Worm (Caenorhabditis elegans) whole organism, early embryonic: ENCODE data around the gene elf-1.

Experiments
- aly-1 ChIP-seq: sonication (generic microtip); optimal IDR thresholded peaks from 2 replicates; lab custom pipeline; 2016; ENCODE audit warnings: missing genetic modification characterization, missing compliant biosample characterization
- ama-1 ChIP-seq: fragments of 150-350 bp; optimal IDR thresholded peaks from 2 replicates; lab custom pipeline; 2014
- ceh-13 ChIP-seq: fragments of 200-800 bp; sonication (Bioruptor generic); optimal IDR thresholded peaks from 2 replicates; lab custom pipeline; 2018; ENCODE audit warnings: mild to moderate bottlenecking, missing genetic modification characterization, missing compliant biosample characterization
- flt-1 ChIP-seq: fragments of 200-800 bp; sonication (Bioruptor generic); IDR thresholded peaks from 2 replicates; pipeline ENCODE4 v1.3.6; 2022; ENCODE audit warnings: missing genetic modification characterization, missing compliant biosample characterization
- hmbx-1 ChIP-seq: sonication (generic microtip); optimal IDR thresholded peaks from 2 replicates; lab custom pipeline; 2016; ENCODE audit warnings: mild to moderate bottlenecking, missing genetic modification characterization, missing compliant biosample characterization
- hmg-4 ChIP-seq: fragments of 200-800 bp; sonication (Bioruptor generic); optimal IDR thresholded peaks from 2 replicates; lab custom pipeline; 2018; ENCODE audit warnings: mild to moderate bottlenecking, missing genetic modification characterization, missing compliant biosample characterization
- pes-1 ChIP-seq: fragments of 200-800 bp; sonication (Bioruptor generic); IDR thresholded peaks from 2 replicates; pipeline ENCODE4 v1.3.6; 2022; ENCODE audit warnings: missing genetic modification reagents, missing genetic modification characterization, missing compliant biosample characterization
- scrt-1 ChIP-seq: fragments of 200-800 bp; sonication (Bioruptor generic); IDR thresholded peaks from 2 replicates; pipeline ENCODE4 v1.3.6; 2022; ENCODE audit warnings: missing genetic modification characterization, missing compliant biosample characterization
- tbx-11 ChIP-seq: fragments of 200-800 bp; sonication (Bioruptor generic); IDR thresholded peaks from 2 replicates; pipeline ENCODE4 v1.3.6; 2022; ENCODE audit warnings: missing genetic modification characterization, missing compliant biosample characterization
- tbx-37 ChIP-seq: fragments of 200-800 bp; sonication (Bioruptor generic); conservative IDR thresholded peaks from 2 replicates; pipeline ENCODE4 v1.3.6; 2022; ENCODE audit warnings: missing genetic modification reagents, missing genetic modification characterization, missing compliant biosample characterization

DNA sequence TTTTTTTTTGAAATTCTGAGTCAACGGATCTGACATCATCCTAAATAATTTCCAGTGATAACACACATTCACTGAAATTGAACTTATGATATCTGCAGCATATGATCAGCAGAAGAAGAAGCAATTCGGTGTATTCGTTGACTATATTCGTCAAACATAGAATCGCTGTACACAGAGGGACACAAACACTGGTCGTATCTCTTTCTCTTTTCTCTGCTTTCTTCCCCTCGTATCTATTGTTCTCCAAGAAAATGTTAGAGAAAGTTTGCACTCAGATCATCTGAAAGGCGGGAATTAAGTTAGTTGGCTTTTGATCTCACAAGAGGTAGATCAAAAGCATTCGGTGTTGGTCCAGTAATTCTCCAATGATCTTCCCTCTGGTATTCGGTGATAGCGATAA is 38.4 kb upstream of the elf-1 start:
- TF ChIP-seq ama-1 (lab: Kevin White, UChicago): no peak
- TF ChIP-seq ceh-13 (GFP tag; lab: Kevin White, UChicago): no peak
- TF ChIP-seq scrt-1 (GFP tag; lab: Robert Waterston, UW): no peak
- TF ChIP-seq flt-1 (GFP tag; lab: Robert Waterston, UW): no peak
- no peak for TF ChIP-seq tbx-37 (GFP tag; lab: Robert Waterston, UW)
- TF ChIP-seq hmbx-1 (tag; lab: Kevin White, UChicago): no peak
- TF ChIP-seq aly-1: no peak
- TF ChIP-seq hmg-4: no peak
- no peak for TF ChIP-seq pes-1 (GFP tag; lab: Robert Waterston, UW)
- TF ChIP-seq tbx-11 (GFP tag; lab: Robert Waterston, UW): no peak
